Worm (Caenorhabditis elegans) whole organism, L4 larva: ENCODE measurements around the gene twk-20.

ENCODE experiments used
- T26A8.4 ChIP-seq: fragments of 200-800 bp; sonication (Bioruptor generic); IDR thresholded peaks from 2 replicates; pipeline ENCODE4 v1.3.6; 2022; ENCODE audit warnings: missing genetic modification characterization, missing compliant biosample characterization
- Y105C5A.15 ChIP-seq: fragments of 200-800 bp; sonication (Bioruptor generic); IDR thresholded peaks from 2 replicates; pipeline ENCODE4 v1.3.6; 2022; ENCODE audit warnings: missing genetic modification characterization, missing compliant biosample characterization
- ama-1 ChIP-seq: fragments of 150-350 bp; optimal IDR thresholded peaks from 2 replicates; lab custom pipeline; 2014; ENCODE audit warnings: inconsistent platforms, mixed read lengths
- arid-1 ChIP-seq: fragments of 200-800 bp; sonication (Bioruptor generic); conservative IDR thresholded peaks from 2 replicates; pipeline ENCODE4 v1.3.6; 2022; ENCODE audit warnings: missing genetic modification reagents, missing genetic modification characterization, missing compliant biosample characterization
- daf-16 ChIP-seq, 3 experiments: sonication (generic microtip); optimal IDR thresholded peaks; 2 replicates each; lab custom pipeline; 2016 to 2017; ENCODE audit warnings: missing genetic modification characterization in 3 of 3, missing genetic modification reagents in 3 of 3, mild to moderate bottlenecking in 2 of 3, missing compliant biosample characterization in 2 of 3, missing biosample characterization in 1 of 3, moderate library complexity in 1 of 3
- daf-8 ChIP-seq: fragments of 200-800 bp; sonication (Bioruptor generic); IDR thresholded peaks from 2 replicates; pipeline ENCODE4 v1.3.6; 2022; ENCODE audit warnings: missing genetic modification characterization, missing compliant biosample characterization
- egl-27 ChIP-seq: sonication (generic microtip); optimal IDR thresholded peaks from 3 replicates; lab custom pipeline; 2017; ENCODE audit warnings: missing biosample characterization, missing genetic modification reagents, missing genetic modification characterization
- hif-1 ChIP-seq, 2 experiments: sonication (generic microtip); optimal IDR thresholded peaks; 2 replicates each; lab custom pipeline; 2016 to 2017; ENCODE audit warnings: missing compliant biosample characterization in 2 of 2, missing genetic modification characterization in 2 of 2, missing genetic modification reagents in 2 of 2, missing genotype in 2 of 2, mild to moderate bottlenecking in 1 of 2
- jun-1 ChIP-seq: fragments of 150-350 bp; optimal IDR thresholded peaks from 2 replicates; lab custom pipeline; 2014; ENCODE audit warnings: missing biosample characterization, missing genetic modification reagents, missing genetic modification characterization
- lin-29 ChIP-seq: fragments of 200-800 bp; sonication (Bioruptor generic); IDR thresholded peaks from 2 replicates; pipeline ENCODE4 v1.3.6; 2022; ENCODE audit warnings: missing genetic modification reagents, missing genetic modification characterization, missing compliant biosample characterization
- lin-39 ChIP-seq: fragments of 150-350 bp; optimal IDR thresholded peaks from 2 replicates; lab custom pipeline; 2014; ENCODE audit warnings: missing biosample characterization, missing genetic modification reagents, missing genetic modification characterization
- nhr-77 ChIP-seq: fragments of 150-350 bp; optimal IDR thresholded peaks from 2 replicates; lab custom pipeline; 2014; ENCODE audit warnings: missing biosample characterization, missing genetic modification characterization
- skn-1 ChIP-seq: fragments of 150-350 bp; optimal IDR thresholded peaks from 2 replicates; lab custom pipeline; 2014; ENCODE audit warnings: missing biosample characterization, missing genetic modification characterization
- unc-39 ChIP-seq: sonication (generic microtip); optimal IDR thresholded peaks from 2 replicates; lab custom pipeline; 2017; ENCODE audit warnings: missing biosample characterization, missing genetic modification characterization

- TF ChIP-seq lin-39 (no peak), egl-27 (no peak), daf-16 (GFP tag; optimal IDR thresholded peaks at IDR 0.05; lab: Kevin White, UChicago) (no peak), daf-16 (tag; optimal IDR thresholded peaks at IDR 0.05; lab: Kevin White, UChicago) (no peak), T26A8.4 (GFP tag; lab: Robert Waterston, UW) (no peak), ama-1 (no peak), daf-8 (GFP tag; lab: Robert Waterston, UW) (no peak), jun-1 (tag; lab: Kevin White, UChicago) (no peak), nhr-77 (tag; lab: Kevin White, UChicago) (no peak), skn-1 (tag; lab: Kevin White, UChicago) (no peak), arid-1 (GFP tag; lab: Robert Waterston, UW) (no peak), Y105C5A.15 (GFP tag; lab: Robert Waterston, UW) (no peak), lin-29 (GFP tag; lab: Robert Waterston, UW) (no peak), hif-1 (tag; optimal IDR thresholded peaks at IDR 0.05; lab: Kevin White, UChicago) (no peak), unc-39 (tag; lab: Kevin White, UChicago) (no peak)
Observed at ce11 chrX:13670966-13671365, 31.3 kb downstream of the twk-20 start.
